Fruit fly (Drosophila melanogaster) whole organism, embryonic: Measurements from ENCODE around the gene CG14695.

Experiments used
- B-H2 ChIP-seq: fragments of 200-800 bp; sonication (Bioruptor generic); optimal IDR thresholded peaks from 2 replicates; lab custom pipeline; 2018; ENCODE audit warnings: missing biosample characterization, mild to moderate bottlenecking, missing genetic modification characterization
- CG14014 ChIP-seq: fragments of 200-800 bp; sonication (Bioruptor generic); IDR thresholded peaks from 2 replicates; pipeline ENCODE4 v1.3.6; 2022; ENCODE audit warnings: missing biosample characterization, missing genetic modification characterization
- CG42726 ChIP-seq: fragments of 200-800 bp; sonication (Bioruptor generic); IDR thresholded peaks from 2 replicates; pipeline ENCODE4 v1.3.6; 2022; ENCODE audit warnings: missing biosample characterization, missing genetic modification characterization; ENCODE audit not compliant: partially characterized antibody
- Doc2 ChIP-seq: fragments of 200-800 bp; sonication (Bioruptor generic); IDR thresholded peaks from 2 replicates; pipeline ENCODE4 v1.3.6; 2022; ENCODE audit warnings: missing biosample characterization, missing genetic modification characterization
- HHEX ChIP-seq: fragments of 200-800 bp; sonication (Bioruptor generic); optimal IDR thresholded peaks from 3 replicates; lab custom pipeline; 2017; ENCODE audit warnings: missing biosample characterization, mild to moderate bottlenecking, missing genetic modification characterization, missing genetic modification reagents
- Trl ChIP-seq, 3 experiments: fragments of >200 bp in 2 of 3; fragments of 200-800 bp in 1 of 3; sonication (Bioruptor generic) in 1 of 3; optimal IDR thresholded peaks; 2 replicates in 1 of 3; 3 replicates in 2 of 3; lab custom pipeline; 2016 to 2017; ENCODE audit warnings: missing biosample characterization in 1 of 3, missing genetic modification characterization in 1 of 3
- nerfin-1 ChIP-seq: fragments of 200-800 bp; sonication (Bioruptor generic); optimal IDR thresholded peaks from 3 replicates; lab custom pipeline; 2019; ENCODE audit warnings: missing biosample characterization, mild to moderate bottlenecking, missing genetic modification characterization, moderate library complexity

DNA sequence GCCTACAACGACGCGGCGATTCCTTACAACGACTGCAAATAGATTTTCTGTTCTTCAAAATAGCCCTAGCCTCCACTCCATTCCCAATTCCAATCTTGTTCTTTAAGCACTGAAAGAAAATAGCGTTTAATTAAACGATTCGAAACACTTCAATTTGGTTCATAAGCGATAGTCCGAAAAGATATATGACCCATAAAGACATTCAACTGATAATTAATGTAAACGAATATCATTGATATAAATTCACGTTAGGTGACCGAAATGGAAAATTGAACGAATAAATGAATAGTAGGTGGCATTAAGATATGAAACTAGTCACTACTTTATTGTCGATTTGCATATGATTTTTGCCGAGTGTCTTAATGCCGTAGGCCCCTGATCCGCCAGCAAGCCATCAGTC is 49.4 kb downstream of the CG14695 start:
- no peak for TF ChIP-seq B-H2
- TF ChIP-seq Doc2 (GFP tag; lab: Robert Waterston, UW) = no peak
- TF ChIP-seq CG14014 (GFP tag; lab: Robert Waterston, UW) = no peak
- TF ChIP-seq CG42726 = no peak
- TF ChIP-seq HHEX (GFP tag; lab: Kevin White, UChicago) = no peak
- no peak for TF ChIP-seq Trl (optimal IDR thresholded peaks at IDR 0.05; lab: Kevin White, UChicago)
- TF ChIP-seq Trl (GFP tag; optimal IDR thresholded peaks at IDR 0.05; lab: Kevin White, UChicago) = no peak
- no peak for TF ChIP-seq nerfin-1 (tag; lab: Kevin White, UChicago)
